Fruit fly (Drosophila melanogaster): ENCODE measurements around the gene CycY.

DNA sequence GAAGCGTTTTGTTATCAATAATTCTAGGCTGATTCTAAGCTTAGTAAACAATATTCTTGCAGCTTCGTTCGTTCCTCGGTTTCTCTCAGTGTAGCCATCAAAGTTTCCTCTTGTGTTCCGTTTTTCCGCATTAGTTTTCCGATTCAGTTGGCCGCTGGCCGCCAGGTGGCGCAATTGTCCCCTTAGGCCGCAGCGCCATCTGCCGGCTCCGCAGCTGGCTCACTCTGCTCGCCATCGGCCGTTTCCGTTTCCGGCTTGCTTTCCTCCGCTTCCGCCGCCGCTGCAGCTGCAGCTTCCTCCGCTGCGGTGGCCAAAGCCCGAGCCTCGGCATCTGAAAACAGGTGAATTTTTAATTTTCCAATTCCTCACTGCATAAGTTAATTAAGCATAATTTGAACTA lies 2.8 kb upstream of the CycY start:
- TF ChIP-seq h (optimal IDR thresholded peaks at IDR 0.05), result peak; percentile 47
- TF ChIP-seq Sin3A (optimal IDR thresholded peaks at IDR 0.05), result no peak
- no peak for TF ChIP-seq Myc (optimal IDR thresholded peaks at IDR 0.05)
- TF ChIP-seq ttk (optimal IDR thresholded peaks at IDR 0.05), result no peak
- TF ChIP-seq insv (optimal IDR thresholded peaks at IDR 0.05), result no peak
- no peak for TF ChIP-seq psq (optimal IDR thresholded peaks at IDR 0.05)

Measured in Kc167 (cell line).